Worm (Caenorhabditis elegans) whole organism, late embryonic: ENCODE results near the gene gid-2.

Experiments
- C08G9.2 ChIP-seq: sonication (generic microtip); optimal IDR thresholded peaks from 2 replicates; lab custom pipeline; 2016; ENCODE audit warnings: mild to moderate bottlenecking, missing genetic modification characterization, moderate library complexity, missing compliant biosample characterization
- C38D4.7 ChIP-seq: fragments of 200-800 bp; sonication (Bioruptor generic); optimal IDR thresholded peaks from 2 replicates; lab custom pipeline; 2018; ENCODE audit warnings: mild to moderate bottlenecking, missing genetic modification characterization, moderate library complexity, missing compliant biosample characterization
- K09A11.1 ChIP-seq: sonication (generic microtip); optimal IDR thresholded peaks from 2 replicates; lab custom pipeline; 2017; ENCODE audit warnings: antibody characterized with exemption, mild to moderate bottlenecking, missing genetic modification characterization, missing compliant biosample characterization; ENCODE audit not compliant: insufficient read depth
- T23F11.4 ChIP-seq: fragments of 200-800 bp; sonication (Bioruptor generic); optimal IDR thresholded peaks from 2 replicates; lab custom pipeline; 2018; ENCODE audit warnings: mild to moderate bottlenecking, missing genetic modification characterization, missing compliant biosample characterization
- Y22D7AL.16 ChIP-seq: sonication (generic microtip); optimal IDR thresholded peaks from 2 replicates; lab custom pipeline; 2016; ENCODE audit warnings: missing genetic modification characterization, missing compliant biosample characterization
- ahr-1 ChIP-seq: sonication (generic microtip); optimal IDR thresholded peaks from 2 replicates; lab custom pipeline; 2016; ENCODE audit warnings: missing genetic modification characterization, missing compliant biosample characterization
- ama-1 ChIP-seq: fragments of 150-350 bp; optimal IDR thresholded peaks from 2 replicates; lab custom pipeline; 2014
- ceh-14 ChIP-seq: sonication (generic microtip); optimal IDR thresholded peaks from 2 replicates; lab custom pipeline; 2016; ENCODE audit warnings: missing genotype, missing genetic modification characterization, missing compliant biosample characterization
- ceh-18 ChIP-seq: sonication (generic microtip); optimal IDR thresholded peaks from 2 replicates; lab custom pipeline; 2016; ENCODE audit warnings: missing genetic modification characterization, missing compliant biosample characterization
- ceh-2 ChIP-seq: sonication (generic microtip); optimal IDR thresholded peaks from 2 replicates; lab custom pipeline; 2016; ENCODE audit warnings: missing genotype, missing genetic modification characterization, missing compliant biosample characterization
- ceh-22 ChIP-seq: sonication (generic microtip); optimal IDR thresholded peaks from 2 replicates; lab custom pipeline; 2017; ENCODE audit warnings: missing biosample characterization, missing genetic modification characterization
- ceh-30 ChIP-seq: fragments of 150-350 bp; optimal IDR thresholded peaks from 2 replicates; lab custom pipeline; 2014; ENCODE audit warnings: missing biosample characterization, missing genetic modification characterization
- ceh-31 ChIP-seq: sonication (generic microtip); optimal IDR thresholded peaks from 2 replicates; lab custom pipeline; 2016; ENCODE audit warnings: missing genetic modification characterization, missing compliant biosample characterization
- ceh-34 ChIP-seq: sonication (generic microtip); optimal IDR thresholded peaks from 2 replicates; lab custom pipeline; 2016; ENCODE audit warnings: mild to moderate bottlenecking, missing genetic modification characterization, missing compliant biosample characterization
- ceh-9 ChIP-seq: sonication (generic microtip); optimal IDR thresholded peaks from 2 replicates; lab custom pipeline; 2016; ENCODE audit warnings: mild to moderate bottlenecking, missing genetic modification characterization, inconsistent platforms, missing compliant biosample characterization
- elt-4 ChIP-seq: sonication (generic microtip); optimal IDR thresholded peaks from 2 replicates; lab custom pipeline; 2016; ENCODE audit warnings: missing genetic modification characterization, missing compliant biosample characterization
- ets-4 ChIP-seq: sonication (generic microtip); optimal IDR thresholded peaks from 2 replicates; lab custom pipeline; 2016; ENCODE audit warnings: missing genetic modification characterization, missing compliant biosample characterization
- fkh-10 ChIP-seq: fragments of 150-350 bp; optimal IDR thresholded peaks from 2 replicates; lab custom pipeline; 2014; ENCODE audit warnings: missing biosample characterization, missing genetic modification reagents, missing genetic modification characterization
- fkh-6 ChIP-seq: sonication (generic microtip); optimal IDR thresholded peaks from 2 replicates; lab custom pipeline; 2016; ENCODE audit warnings: missing genetic modification characterization, missing compliant biosample characterization
- gmeb-2 ChIP-seq: sonication (generic microtip); optimal IDR thresholded peaks from 2 replicates; lab custom pipeline; 2016; ENCODE audit warnings: missing genetic modification characterization, inconsistent platforms, missing compliant biosample characterization
- hlh-13 ChIP-seq: fragments of 200-800 bp; sonication (Bioruptor generic); optimal IDR thresholded peaks from 2 replicates; lab custom pipeline; 2018; ENCODE audit warnings: mild to moderate bottlenecking, missing genetic modification characterization, missing compliant biosample characterization
- hlh-30 ChIP-seq: sonication (generic microtip); optimal IDR thresholded peaks from 2 replicates; lab custom pipeline; 2017; ENCODE audit warnings: antibody characterized with exemption, missing genetic modification characterization, missing compliant biosample characterization; ENCODE audit not compliant: insufficient read depth
- hlh-8 ChIP-seq: sonication (generic microtip); optimal IDR thresholded peaks from 2 replicates; lab custom pipeline; 2016; ENCODE audit warnings: missing genotype, missing genetic modification characterization, missing compliant biosample characterization
- lin-11 ChIP-seq: fragments of 200-800 bp; sonication (Bioruptor generic); optimal IDR thresholded peaks from 2 replicates; lab custom pipeline; 2018; ENCODE audit warnings: mild to moderate bottlenecking, missing genetic modification characterization, missing compliant biosample characterization
- nfya-1 ChIP-seq: sonication (generic microtip); optimal IDR thresholded peaks from 2 replicates; lab custom pipeline; 2017; ENCODE audit warnings: missing genetic modification characterization, mild to moderate bottlenecking, missing compliant biosample characterization, antibody characterized with exemption, moderate library complexity
- nhr-11 ChIP-seq: fragments of 150-350 bp; optimal IDR thresholded peaks from 2 replicates; lab custom pipeline; 2014; ENCODE audit warnings: missing biosample characterization, missing genetic modification characterization
- npax-4 ChIP-seq: sonication (generic microtip); optimal IDR thresholded peaks from 2 replicates; lab custom pipeline; 2016; ENCODE audit warnings: missing genetic modification characterization, missing compliant biosample characterization
- odd-2 ChIP-seq: sonication (generic microtip); optimal IDR thresholded peaks from 2 replicates; lab custom pipeline; 2017; ENCODE audit warnings: antibody characterized with exemption, mild to moderate bottlenecking, missing genetic modification characterization, missing compliant biosample characterization
- pat-9 ChIP-seq: fragments of 200-800 bp; sonication (Bioruptor generic); optimal IDR thresholded peaks from 2 replicates; lab custom pipeline; 2018; ENCODE audit warnings: mild to moderate bottlenecking, missing genetic modification characterization, moderate library complexity, missing compliant biosample characterization
- pha-2 ChIP-seq: sonication (generic microtip); optimal IDR thresholded peaks from 2 replicates; lab custom pipeline; 2017; ENCODE audit warnings: mild to moderate bottlenecking, missing genetic modification characterization, missing compliant biosample characterization
- pqm-1 ChIP-seq: sonication (generic microtip); optimal IDR thresholded peaks from 2 replicates; lab custom pipeline; 2016; ENCODE audit warnings: missing genetic modification characterization, missing compliant biosample characterization
- sdc-2 ChIP-seq: sonication (generic microtip); optimal IDR thresholded peaks from 2 replicates; lab custom pipeline; 2016; ENCODE audit warnings: missing genotype, missing genetic modification characterization, missing compliant biosample characterization
- sox-4 ChIP-seq: sonication (generic microtip); optimal IDR thresholded peaks from 2 replicates; lab custom pipeline; 2017; ENCODE audit warnings: mild to moderate bottlenecking, missing genetic modification characterization, inconsistent platforms, missing compliant biosample characterization
- syd-9 ChIP-seq: sonication (generic microtip); optimal IDR thresholded peaks from 2 replicates; lab custom pipeline; 2016; ENCODE audit warnings: mild to moderate bottlenecking, missing genetic modification characterization, moderate library complexity, missing compliant biosample characterization
- tbx-2 ChIP-seq: sonication (generic microtip); optimal IDR thresholded peaks from 2 replicates; lab custom pipeline; 2016; ENCODE audit warnings: missing genetic modification characterization, missing compliant biosample characterization
- unc-42 ChIP-seq: sonication (generic microtip); optimal IDR thresholded peaks from 2 replicates; lab custom pipeline; 2016; ENCODE audit warnings: missing genotype, missing genetic modification characterization, missing compliant biosample characterization
- unc-55 ChIP-seq: sonication (generic microtip); optimal IDR thresholded peaks from 2 replicates; lab custom pipeline; 2017; ENCODE audit warnings: missing biosample characterization, missing genetic modification reagents, missing genetic modification characterization
- zip-5 ChIP-seq: sonication (generic microtip); optimal IDR thresholded peaks from 2 replicates; lab custom pipeline; 2016; ENCODE audit warnings: missing genetic modification characterization, missing compliant biosample characterization
- ztf-16 ChIP-seq: sonication (generic microtip); optimal IDR thresholded peaks from 2 replicates; lab custom pipeline; 2017; ENCODE audit warnings: missing genetic modification characterization, missing compliant biosample characterization

gid-2 gene

DNA sequence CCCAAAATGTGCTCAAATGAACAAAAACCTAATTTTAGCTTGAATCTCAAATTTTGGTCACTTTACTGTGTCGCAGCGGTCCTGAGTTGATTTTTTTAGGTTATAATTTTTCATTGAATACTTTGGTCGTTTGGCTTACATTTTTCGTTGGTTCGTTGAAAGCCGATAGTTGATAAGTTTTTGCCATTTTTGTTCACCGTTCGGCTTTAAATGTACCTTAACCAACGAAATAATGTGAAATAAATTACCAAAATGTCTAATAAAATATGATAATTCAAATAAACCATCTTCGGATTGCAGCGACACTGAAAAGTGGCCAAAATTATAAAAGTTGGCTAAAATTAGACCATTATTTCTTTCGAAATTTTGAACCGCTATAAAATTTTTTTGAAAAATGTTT lies 8.4 kb downstream of the gid-2 start:
- no peak for TF ChIP-seq lin-11
- no peak for TF ChIP-seq Y22D7AL.16 (tag; lab: Kevin White, UChicago)
- no peak for TF ChIP-seq gmeb-2 (tag; lab: Kevin White, UChicago)
- TF ChIP-seq fkh-6 (tag; lab: Kevin White, UChicago) = no peak
- no peak for TF ChIP-seq fkh-10

DNA sequence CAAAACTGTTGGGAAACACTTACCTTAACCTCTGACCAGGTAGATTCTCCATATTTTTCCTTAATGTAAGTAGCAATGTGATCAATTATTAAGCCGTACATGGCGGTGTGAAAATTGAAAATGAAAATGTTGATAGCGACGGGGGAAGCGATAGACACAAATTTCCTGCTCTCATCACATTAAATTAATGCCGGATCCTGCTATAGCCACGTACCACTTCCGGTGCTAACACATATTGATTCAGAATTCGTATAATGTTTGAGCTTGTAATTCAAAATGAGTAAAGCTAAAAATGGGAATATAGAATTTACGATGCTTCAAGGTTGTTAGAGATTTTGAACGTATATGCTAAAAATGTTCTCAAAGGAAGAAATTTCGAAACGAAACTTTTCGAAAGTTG lies 11.4 kb downstream of the gid-2 start, which contains the start of gene gcy-31:
TSS of gene gcy-31 (minus strand) at position 101 of the 400 bp plus-strand sequence.
- TF ChIP-seq ceh-22 (tag; lab: Kevin White, UChicago) = no peak
- no peak for TF ChIP-seq hlh-13
- TF ChIP-seq npax-4 (tag; lab: Kevin White, UChicago) = no peak
- no peak for TF ChIP-seq zip-5 (tag; lab: Kevin White, UChicago)
- TF ChIP-seq pqm-1 (tag; lab: Kevin White, UChicago) = no peak
- no peak for TF ChIP-seq ama-1
- no peak for TF ChIP-seq syd-9 (tag; lab: Kevin White, UChicago)
- TF ChIP-seq nhr-11 (tag; lab: Kevin White, UChicago) = no peak
- no peak for TF ChIP-seq ceh-34
- no peak for TF ChIP-seq hlh-30 (tag; lab: Kevin White, UChicago)
- no peak for TF ChIP-seq ceh-2 (tag; lab: Kevin White, UChicago)
- no peak for TF ChIP-seq ceh-18 (tag; lab: Kevin White, UChicago)
- no peak for TF ChIP-seq nfya-1
- TF ChIP-seq hlh-8 (tag; lab: Kevin White, UChicago) = no peak
- TF ChIP-seq C08G9.2 (tag; lab: Kevin White, UChicago) = no peak
- TF ChIP-seq pat-9 = no peak
- no peak for TF ChIP-seq tbx-2 (tag; lab: Kevin White, UChicago)
- TF ChIP-seq lin-11 = no peak
- TF ChIP-seq gmeb-2 (tag; lab: Kevin White, UChicago) = no peak
- no peak for TF ChIP-seq ahr-1 (tag; lab: Kevin White, UChicago)

DNA sequence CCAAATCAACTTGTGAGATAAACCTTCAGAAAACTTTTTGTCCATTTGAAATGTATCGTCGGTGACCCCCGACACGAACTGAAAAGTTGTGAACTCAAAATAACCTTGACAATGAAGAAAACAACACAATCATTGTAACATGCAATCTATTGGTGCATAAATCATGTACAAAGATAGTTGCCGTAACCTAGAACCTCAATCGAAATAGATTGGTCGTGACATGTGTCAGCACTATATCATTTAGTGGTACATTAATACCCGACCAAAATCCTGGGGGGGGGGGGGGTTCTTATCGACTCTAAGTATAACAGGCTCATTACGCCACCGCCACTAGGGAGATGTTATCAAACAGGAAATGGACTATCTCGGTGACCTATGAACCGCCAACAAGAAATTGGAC lies 11.8 kb downstream of the gid-2 start:
- TF ChIP-seq pha-2 (no peak), ets-4 (tag; lab: Kevin White, UChicago) (no peak), fkh-10 (no peak), K09A11.1 (tag; lab: Kevin White, UChicago) (no peak), unc-55 (GFP tag; lab: Kevin White, UChicago) (peak; percentile 68)

DNA sequence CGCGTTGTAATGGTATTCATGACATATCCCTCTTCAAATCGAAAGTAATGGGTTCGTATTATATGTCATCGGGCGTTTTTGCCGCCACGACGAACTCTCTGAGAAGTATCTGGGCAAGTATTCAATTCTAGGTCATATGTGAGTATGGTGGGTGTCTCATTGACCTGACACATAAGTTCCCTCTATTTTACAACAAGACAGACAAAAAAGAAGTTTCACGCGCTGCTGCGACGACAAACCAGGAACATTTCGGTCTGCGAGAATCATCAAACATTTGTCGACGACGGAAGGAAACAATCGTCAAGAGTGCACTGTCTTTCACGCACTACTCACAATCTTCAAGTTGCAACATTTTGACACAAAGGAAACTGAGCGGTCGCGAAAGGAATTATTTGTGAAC lies 13.5 kb downstream of the gid-2 start:
- no peak for TF ChIP-seq unc-42 (tag; lab: Kevin White, UChicago)
- no peak for TF ChIP-seq C38D4.7
- no peak for TF ChIP-seq gmeb-2 (tag; lab: Kevin White, UChicago)
- TF ChIP-seq ceh-22 (tag; lab: Kevin White, UChicago) = no peak
- no peak for TF ChIP-seq ceh-9
- no peak for TF ChIP-seq K09A11.1 (tag; lab: Kevin White, UChicago)
- TF ChIP-seq ceh-30 (tag; lab: Kevin White, UChicago) = no peak
- TF ChIP-seq sox-4 = no peak
- TF ChIP-seq T23F11.4 = no peak
- no peak for TF ChIP-seq hlh-30 (tag; lab: Kevin White, UChicago)
- no peak for TF ChIP-seq elt-4 (tag; lab: Kevin White, UChicago)
- TF ChIP-seq ceh-14 (tag; lab: Kevin White, UChicago) = no peak
- TF ChIP-seq Y22D7AL.16 (tag; lab: Kevin White, UChicago) = no peak
- TF ChIP-seq sdc-2 (tag; lab: Kevin White, UChicago) = no peak
- no peak for TF ChIP-seq ztf-16 (tag; lab: Kevin White, UChicago)
- no peak for TF ChIP-seq ceh-31
- no peak for TF ChIP-seq lin-11
- TF ChIP-seq unc-55 (GFP tag; lab: Kevin White, UChicago) = no peak
- no peak for TF ChIP-seq odd-2 (tag; lab: Kevin White, UChicago)
- TF ChIP-seq ama-1 = no peak
